Worm (Caenorhabditis elegans) whole organism, L1 larva: ENCODE results near the gene gur-3.
A peak's percentile ranks its signal among the peaks of the same experiment; 100 is the strongest.

ENCODE experiments used
- ama-1 ChIP-seq: fragments of 150-350 bp; optimal IDR thresholded peaks from 2 replicates; lab custom pipeline; 2014
- blmp-1 ChIP-seq: fragments of 150-350 bp; optimal IDR thresholded peaks from 2 replicates; lab custom pipeline; 2014; ENCODE audit warnings: missing biosample characterization, missing genetic modification characterization
- ceh-8 ChIP-seq: fragments of 200-800 bp; sonication (Bioruptor generic); optimal IDR thresholded peaks from 2 replicates; lab custom pipeline; 2018; ENCODE audit warnings: mild to moderate bottlenecking, missing genetic modification characterization, moderate library complexity, missing compliant biosample characterization
- elt-2 ChIP-seq: sonication (generic microtip); optimal IDR thresholded peaks from 2 replicates; lab custom pipeline; 2016; ENCODE audit warnings: missing genetic modification characterization, mild to moderate bottlenecking, inconsistent platforms, missing compliant biosample characterization, missing genetic modification reagents
- ets-5 ChIP-seq: fragments of 200-800 bp; sonication (Bioruptor generic); IDR thresholded peaks from 2 replicates; pipeline ENCODE4 v1.3.6; 2022; ENCODE audit warnings: missing genetic modification characterization, missing compliant biosample characterization
- fkh-10 ChIP-seq: sonication (generic microtip); optimal IDR thresholded peaks from 2 replicates; lab custom pipeline; 2017; ENCODE audit warnings: missing biosample characterization, missing genetic modification reagents, missing genetic modification characterization
- fkh-8 ChIP-seq: sonication (generic microtip); optimal IDR thresholded peaks from 2 replicates; lab custom pipeline; 2016; ENCODE audit warnings: mild to moderate bottlenecking, missing genetic modification characterization, missing compliant biosample characterization
- fos-1 ChIP-seq: fragments of 150-350 bp; optimal IDR thresholded peaks from 2 replicates; lab custom pipeline; 2014; ENCODE audit warnings: missing biosample characterization, missing genetic modification characterization
- hlh-17 ChIP-seq: fragments of 200-800 bp; sonication (Bioruptor generic); optimal IDR thresholded peaks from 2 replicates; lab custom pipeline; 2018; ENCODE audit warnings: missing genetic modification characterization, mild to moderate bottlenecking, missing compliant biosample characterization, moderate library complexity, borderline replicate concordance
- irx-1 ChIP-seq: sonication (generic microtip); optimal IDR thresholded peaks from 2 replicates; lab custom pipeline; 2016; ENCODE audit warnings: missing genetic modification characterization, missing compliant biosample characterization
- isw-1 ChIP-seq: fragments of 200-800 bp; sonication (Bioruptor generic); IDR thresholded peaks from 2 replicates; pipeline ENCODE4 v1.3.6; 2022; ENCODE audit warnings: missing genetic modification characterization, missing compliant biosample characterization
- jun-1 ChIP-seq: fragments of 150-350 bp; optimal IDR thresholded peaks from 2 replicates; lab custom pipeline; 2014; ENCODE audit warnings: missing biosample characterization, missing genetic modification reagents, missing genetic modification characterization
- lin-13 ChIP-seq: fragments of 150-350 bp; optimal IDR thresholded peaks from 2 replicates; lab custom pipeline; 2014; ENCODE audit warnings: missing biosample characterization, missing genetic modification reagents, missing genetic modification characterization
- lsy-2 ChIP-seq, 2 experiments: fragments of 150-350 bp; optimal IDR thresholded peaks; 2 replicates each; lab custom pipeline; 2014; ENCODE audit warnings: missing biosample characterization in 2 of 2, missing genetic modification characterization in 2 of 2
- mab-9 ChIP-seq: fragments of 200-800 bp; sonication (Bioruptor generic); IDR thresholded peaks from 2 replicates; pipeline ENCODE4 v1.3.6; 2022; ENCODE audit warnings: missing genetic modification reagents, missing genetic modification characterization, missing compliant biosample characterization
- mep-1 ChIP-seq: fragments of 150-350 bp; optimal IDR thresholded peaks from 2 replicates; lab custom pipeline; 2014; ENCODE audit warnings: missing biosample characterization, missing genetic modification characterization
- nhr-19 ChIP-seq: fragments of 200-800 bp; sonication (Bioruptor generic); conservative IDR thresholded peaks from 2 replicates; pipeline ENCODE4 v1.3.6; 2022; ENCODE audit warnings: missing genetic modification characterization, missing compliant biosample characterization
- nhr-28 ChIP-seq: fragments of 150-350 bp; optimal IDR thresholded peaks from 2 replicates; lab custom pipeline; 2014; ENCODE audit warnings: missing biosample characterization, missing genetic modification characterization
- nhr-71 ChIP-seq: sonication (generic microtip); optimal IDR thresholded peaks from 2 replicates; lab custom pipeline; 2016; ENCODE audit warnings: mild to moderate bottlenecking, missing genetic modification characterization, moderate library complexity, missing compliant biosample characterization
- nhr-84 ChIP-seq: sonication (generic microtip); optimal IDR thresholded peaks from 2 replicates; lab custom pipeline; 2017; ENCODE audit warnings: missing biosample characterization, missing genetic modification characterization
- pag-3 ChIP-seq: sonication (generic microtip); optimal IDR thresholded peaks from 2 replicates; lab custom pipeline; 2017; ENCODE audit warnings: missing genetic modification characterization, mild to moderate bottlenecking, missing compliant biosample characterization, antibody characterized with exemption, borderline replicate concordance; ENCODE audit not compliant: insufficient read depth
- pax-3 ChIP-seq: fragments of 200-800 bp; sonication (Bioruptor generic); optimal IDR thresholded peaks from 2 replicates; lab custom pipeline; 2018; ENCODE audit warnings: mild to moderate bottlenecking, missing genetic modification characterization, moderate library complexity, missing compliant biosample characterization
- pqm-1 ChIP-seq: sonication (generic microtip); optimal IDR thresholded peaks from 3 replicates; lab custom pipeline; 2017; ENCODE audit warnings: missing biosample characterization, missing genetic modification characterization
- rnt-1 ChIP-seq: sonication (generic microtip); optimal IDR thresholded peaks from 2 replicates; lab custom pipeline; 2016; ENCODE audit warnings: mild to moderate bottlenecking, missing genetic modification characterization, moderate library complexity, missing compliant biosample characterization
- snpc-4 ChIP-seq: fragments of 150-350 bp; optimal IDR thresholded peaks from 2 replicates; lab custom pipeline; 2014; ENCODE audit warnings: missing biosample characterization, missing genetic modification characterization
- snu-23 ChIP-seq: sonication (generic microtip); optimal IDR thresholded peaks from 2 replicates; lab custom pipeline; 2016; ENCODE audit warnings: missing genetic modification characterization, missing compliant biosample characterization
- unc-130 ChIP-seq: fragments of 150-350 bp; optimal IDR thresholded peaks from 2 replicates; lab custom pipeline; 2017; ENCODE audit warnings: missing biosample characterization, missing genetic modification characterization, inconsistent platforms
- unc-30 ChIP-seq: sonication (generic microtip); optimal IDR thresholded peaks from 2 replicates; lab custom pipeline; 2017; ENCODE audit warnings: missing biosample characterization, missing genetic modification characterization
- unc-86 ChIP-seq: sonication (generic microtip); optimal IDR thresholded peaks from 2 replicates; lab custom pipeline; 2016; ENCODE audit warnings: missing genetic modification characterization, missing compliant biosample characterization

gur-3 gene

ce11 chrX:10372556-10372955 lies 33.5 kb downstream of the gur-3 start, which contains the start of gene Y49A10A.2 (continued):
- TF ChIP-seq ets-5 (GFP tag; lab: Robert Waterston, UW) (no peak), rnt-1 (tag; lab: Kevin White, UChicago) (peak; percentile 61), unc-30 (tag; lab: Kevin White, UChicago) (no peak), unc-130 (tag; lab: Kevin White, UChicago) (no peak), lin-13 (GFP tag; lab: Kevin White, UChicago) (no peak), fkh-8 (tag; lab: Kevin White, UChicago) (peak; percentile 18), hlh-17 (GFP tag; lab: Kevin White, UChicago) (no peak), ama-1 (lab: Kevin White, UChicago) (no peak), pqm-1 (tag; lab: Kevin White, UChicago) (no peak), pag-3 (tag; lab: Kevin White, UChicago) (peak; percentile 44)

DNA sequence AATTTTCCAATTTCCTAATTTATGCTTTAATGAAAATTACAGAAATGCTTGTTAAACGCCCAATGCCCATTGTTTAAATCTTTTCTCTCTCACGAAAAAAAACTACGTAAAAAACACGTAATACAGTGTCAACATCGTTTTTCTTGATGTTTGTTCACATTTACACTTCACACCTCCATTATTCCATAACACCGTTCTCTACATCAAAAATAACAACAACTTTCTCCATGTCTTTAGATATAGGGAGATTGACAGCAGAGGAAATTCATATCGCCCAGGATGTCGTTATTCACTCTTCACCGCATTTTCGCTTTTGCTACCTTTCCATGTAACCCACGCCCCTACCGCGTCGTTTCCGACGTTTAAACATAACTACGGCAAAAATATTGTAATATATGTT lies 48.0 kb downstream of the gur-3 start, which contains the start of gene efhc-1:
efhc-1 (plus strand) TSS at position 301 of the 400 bp plus-strand sequence.
- TF ChIP-seq blmp-1 (peak; percentile 16), fkh-8 (tag; lab: Kevin White, UChicago) (no peak)

ce11 chrX:10355650-10356049 lies 50.5 kb downstream of the gur-3 start, which contains the start of gene R07E3.7:
Gene R07E3.7 (minus strand): TSS chrX:10355750.
- TF ChIP-seq jun-1 (tag; lab: Kevin White, UChicago) (no peak), ceh-8 (GFP tag; lab: Kevin White, UChicago) (no peak), elt-2 (tag; lab: Kevin White, UChicago) (no peak), irx-1 (tag; lab: Kevin White, UChicago) (no peak), fos-1 (tag; lab: Kevin White, UChicago) (no peak), pax-3 (tag; lab: Kevin White, UChicago) (no peak), nhr-84 (no peak), fkh-10 (GFP tag; lab: Kevin White, UChicago) (no peak), snu-23 (GFP tag; lab: Kevin White, UChicago) (no peak), nhr-28 (tag; lab: Kevin White, UChicago) (no peak)

ce11 chrX:10353857-10354256 lies 52.2 kb downstream of the gur-3 start:
- no peak for TF ChIP-seq nhr-19 (GFP tag; lab: Robert Waterston, UW)
- no peak for TF ChIP-seq mab-9 (GFP tag; lab: Robert Waterston, UW)
- TF ChIP-seq ets-5 (GFP tag; lab: Robert Waterston, UW), result no peak
- no peak for TF ChIP-seq lsy-2 (tag; optimal IDR thresholded peaks at IDR 0.05; lab: Kevin White, UChicago)
- TF ChIP-seq nhr-28 (tag; lab: Kevin White, UChicago), result no peak
- TF ChIP-seq snpc-4, result no peak
- TF ChIP-seq unc-30 (tag; lab: Kevin White, UChicago), result no peak
- TF ChIP-seq nhr-71 (tag; lab: Kevin White, UChicago), result no peak
- no peak for TF ChIP-seq unc-86 (tag; lab: Kevin White, UChicago)
- no peak for TF ChIP-seq ama-1 (lab: Kevin White, UChicago)
- TF ChIP-seq mep-1 (tag; lab: Kevin White, UChicago), result no peak
- TF ChIP-seq fkh-8 (tag; lab: Kevin White, UChicago), result no peak
- no peak for TF ChIP-seq isw-1 (GFP tag; lab: Robert Waterston, UW)
- TF ChIP-seq, all 84 proteins: peak for 0
